Worm (Caenorhabditis elegans): ENCODE results near the gene mms-19.
A peak's percentile ranks its signal among the peaks of the same experiment; 100 is the strongest.

mms-19 gene

DNA sequence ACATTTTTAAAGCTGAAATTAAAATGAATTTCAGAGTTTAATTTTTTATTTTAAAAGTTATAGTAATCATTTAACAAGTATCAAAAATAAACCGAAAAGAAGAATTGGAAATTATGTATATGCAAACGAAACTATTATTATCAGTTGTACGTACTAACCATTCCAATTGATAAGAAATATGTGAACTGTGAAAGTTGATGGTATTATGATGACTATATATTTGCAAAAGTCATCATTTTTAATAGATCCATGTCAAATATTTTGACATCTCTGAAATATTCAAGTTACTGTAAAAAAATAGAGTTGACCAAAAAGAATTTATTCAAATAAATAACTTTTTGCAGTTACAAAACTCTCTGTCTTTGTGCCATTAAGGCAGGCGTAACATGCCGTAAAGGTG lies 33.9 kb downstream of the mms-19 start, which contains the start of gene ugt-48:
Gene ugt-48, minus strand, starts transcription at position 12 of the 400 bp plus-strand sequence.
- TF ChIP-seq nhr-237 (tag; optimal IDR thresholded peaks at IDR 0.05) (no peak), mls-2 (tag; optimal IDR thresholded peaks at IDR 0.05) (no peak), ztf-11 (tag; optimal IDR thresholded peaks at IDR 0.05) (no peak), snpc-4 (tag; optimal IDR thresholded peaks at IDR 0.05) (no peak), ceh-83 (GFP tag; optimal IDR thresholded peaks at IDR 0.05) (no peak), unc-39 (tag; optimal IDR thresholded peaks at IDR 0.05) (no peak), ham-2 (GFP tag; optimal IDR thresholded peaks at IDR 0.05) (no peak), M03D4.4 (tag; optimal IDR thresholded peaks at IDR 0.05) (no peak), ceh-43 (GFP tag; optimal IDR thresholded peaks at IDR 0.05) (no peak), nhr-12 (tag; optimal IDR thresholded peaks at IDR 0.05) (no peak), sptf-1 (tag; optimal IDR thresholded peaks at IDR 0.05) (no peak), drap-1 (GFP tag; optimal IDR thresholded peaks at IDR 0.05) (no peak), nhr-2 (tag; optimal IDR thresholded peaks at IDR 0.05) (no peak), unc-120 (tag; optimal IDR thresholded peaks at IDR 0.05; ENCODE audit: poor library complexity, severe bottlenecking) (no peak), lin-32 (GFP tag; optimal IDR thresholded peaks at IDR 0.05) (no peak)

DNA sequence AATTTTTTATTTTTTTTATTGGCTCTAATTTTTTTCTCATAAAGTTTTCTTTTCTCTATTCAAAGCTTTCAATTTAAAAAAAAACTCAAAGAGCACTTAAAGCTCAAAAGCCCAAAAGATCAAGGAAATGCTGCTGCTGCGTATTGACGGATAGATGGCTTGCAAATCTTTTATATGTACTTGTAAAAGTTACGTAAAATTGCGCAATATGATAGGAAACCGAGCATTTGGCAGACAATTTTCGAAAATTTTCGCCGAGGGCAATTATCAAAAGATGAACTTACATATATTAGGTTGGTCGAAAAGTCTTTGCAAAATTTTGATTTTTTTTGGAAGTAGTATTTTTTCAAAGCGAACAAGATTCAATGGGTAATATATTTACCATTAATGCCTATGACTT lies 34.3 kb downstream of the mms-19 start:
- no peak for TF ChIP-seq unc-39 (tag; optimal IDR thresholded peaks at IDR 0.05)
- peak; percentile 75 for TF ChIP-seq zip-8 (tag; optimal IDR thresholded peaks at IDR 0.05)

DNA sequence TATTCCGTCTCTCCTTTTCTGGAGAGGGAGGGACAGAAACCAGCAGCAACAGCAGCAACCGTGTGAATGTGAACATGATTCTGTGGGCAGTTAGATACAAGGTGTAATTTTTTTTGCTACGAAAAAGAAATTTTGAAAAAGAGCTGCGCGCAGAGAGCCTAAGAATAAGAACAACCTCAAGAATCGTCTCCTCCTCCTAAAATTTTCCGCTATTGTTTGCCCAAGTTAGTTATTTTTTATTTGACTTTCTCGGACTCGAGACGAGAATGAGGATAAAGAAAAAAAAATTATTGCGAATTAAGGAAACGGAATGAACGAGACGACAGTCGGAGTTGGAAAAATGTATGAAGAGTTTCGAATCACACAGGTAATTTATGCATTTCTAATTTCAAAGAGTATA lies 44.4 kb downstream of the mms-19 start, which contains the start of gene glb-5:
Gene glb-5, plus strand, starts transcription at position 301 of the 400 bp plus-strand sequence.
- no peak for TF ChIP-seq nhr-76 (tag; optimal IDR thresholded peaks at IDR 0.05)
- no peak for TF ChIP-seq bed-3 (GFP tag; optimal IDR thresholded peaks at IDR 0.05)
- no peak for TF ChIP-seq ces-1 (GFP tag; optimal IDR thresholded peaks at IDR 0.05)
- no peak for TF ChIP-seq mab-5 (tag; optimal IDR thresholded peaks at IDR 0.05)
- no peak for TF ChIP-seq unc-120 (tag; optimal IDR thresholded peaks at IDR 0.05; ENCODE audit: poor library complexity, severe bottlenecking)
- TF ChIP-seq nhr-28 (tag; optimal IDR thresholded peaks at IDR 0.05): no peak
- no peak for TF ChIP-seq lsy-2 (tag; optimal IDR thresholded peaks at IDR 0.05)
- no peak for TF ChIP-seq nhr-237 (tag; optimal IDR thresholded peaks at IDR 0.05)
- TF ChIP-seq snpc-4 (tag; optimal IDR thresholded peaks at IDR 0.05): no peak

DNA sequence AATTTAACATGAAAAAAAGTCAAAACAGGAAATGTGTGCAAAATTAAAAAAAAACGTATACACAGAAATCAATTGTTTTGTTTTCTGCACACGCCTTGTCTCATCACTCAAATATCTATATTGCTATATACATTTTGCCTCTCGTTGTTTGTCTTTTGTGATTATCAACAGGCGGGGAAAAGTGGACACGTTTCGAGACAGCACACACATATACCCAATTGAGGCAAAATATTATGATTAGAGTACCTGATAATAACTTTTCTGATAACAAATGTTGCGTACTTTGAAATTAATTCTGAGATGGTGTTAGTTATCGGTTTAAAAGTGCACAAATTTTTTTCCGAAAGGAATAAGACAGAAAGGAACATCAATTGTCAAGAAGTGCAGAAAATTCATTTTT lies 45.7 kb downstream of the mms-19 start:
- no peak for TF ChIP-seq hlh-1 (tag; optimal IDR thresholded peaks at IDR 0.05)
- no peak for TF ChIP-seq ceh-43 (GFP tag; optimal IDR thresholded peaks at IDR 0.05)
- no peak for TF ChIP-seq elt-3 (tag; optimal IDR thresholded peaks at IDR 0.05)
- no peak for TF ChIP-seq tbx-8 (GFP tag; optimal IDR thresholded peaks at IDR 0.05)
- no peak for TF ChIP-seq lsy-2 (tag; optimal IDR thresholded peaks at IDR 0.05)
- TF ChIP-seq unc-39 (tag; optimal IDR thresholded peaks at IDR 0.05): no peak
- no peak for TF ChIP-seq ceh-39 (tag; optimal IDR thresholded peaks at IDR 0.05)
- TF ChIP-seq cnd-1 (tag; optimal IDR thresholded peaks at IDR 0.05): no peak
- no peak for TF ChIP-seq lin-32 (GFP tag; optimal IDR thresholded peaks at IDR 0.05)
- TF ChIP-seq nhr-237 (tag; optimal IDR thresholded peaks at IDR 0.05): no peak
- TF ChIP-seq ztf-11 (tag; optimal IDR thresholded peaks at IDR 0.05): no peak
- TF ChIP-seq unc-62 (GFP tag; optimal IDR thresholded peaks at IDR 0.05): no peak
- no peak for TF ChIP-seq flh-1 (GFP tag; optimal IDR thresholded peaks at IDR 0.05)
- no peak for TF ChIP-seq ham-2 (GFP tag; optimal IDR thresholded peaks at IDR 0.05)

DNA sequence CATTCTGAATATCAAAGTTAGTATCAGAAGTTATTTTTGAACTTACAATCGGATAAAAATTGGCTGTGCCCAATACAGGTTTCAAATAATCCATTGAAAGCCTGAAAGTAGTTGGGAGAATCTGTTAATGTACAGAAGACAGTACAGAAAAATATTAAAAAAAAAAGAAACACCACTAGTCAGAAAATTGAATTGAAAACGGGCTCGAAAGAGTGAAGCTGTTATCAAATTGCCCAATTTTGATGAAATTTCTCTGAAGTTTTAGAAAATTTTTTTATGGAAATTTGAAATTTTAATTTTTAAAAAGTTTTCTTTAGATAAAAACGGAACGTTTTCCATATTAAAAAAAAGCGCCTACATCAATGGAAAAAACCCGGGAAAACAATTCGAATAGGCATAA lies 53.0 kb downstream of the mms-19 start, which contains the start of gene C18C4.7:
Gene C18C4.7, minus strand, starts transcription at position 101 of the 400 bp plus-strand sequence.
- no peak for TF ChIP-seq elt-1 (tag; optimal IDR thresholded peaks at IDR 0.05; ENCODE audit: borderline replicate concordance, insufficient read depth)
- TF ChIP-seq mab-5 (tag; optimal IDR thresholded peaks at IDR 0.05): no peak
- no peak for TF ChIP-seq drap-1 (GFP tag; optimal IDR thresholded peaks at IDR 0.05)
- no peak for TF ChIP-seq nhr-2 (tag; optimal IDR thresholded peaks at IDR 0.05)
- no peak for TF ChIP-seq lin-13 (tag; optimal IDR thresholded peaks at IDR 0.05)
- TF ChIP-seq sem-2 (GFP tag; optimal IDR thresholded peaks at IDR 0.05): no peak
- TF ChIP-seq tbx-8 (GFP tag; optimal IDR thresholded peaks at IDR 0.05): no peak
- no peak for TF ChIP-seq snpc-4 (tag; optimal IDR thresholded peaks at IDR 0.05)
- TF ChIP-seq ceh-83 (GFP tag; optimal IDR thresholded peaks at IDR 0.05): no peak
- no peak for TF ChIP-seq sptf-1 (tag; optimal IDR thresholded peaks at IDR 0.05)
- no peak for TF ChIP-seq unc-62 (GFP tag; optimal IDR thresholded peaks at IDR 0.05)
- no peak for TF ChIP-seq nhr-237 (tag; optimal IDR thresholded peaks at IDR 0.05)
- TF ChIP-seq ceh-43 (GFP tag; optimal IDR thresholded peaks at IDR 0.05): no peak
- TF ChIP-seq blmp-1 (tag; optimal IDR thresholded peaks at IDR 0.05): no peak
- no peak for TF ChIP-seq ham-2 (GFP tag; optimal IDR thresholded peaks at IDR 0.05)
- no peak for TF ChIP-seq lsy-2 (tag; optimal IDR thresholded peaks at IDR 0.05)
- TF ChIP-seq nhr-12 (tag; optimal IDR thresholded peaks at IDR 0.05): no peak
- no peak for TF ChIP-seq mls-2 (tag; optimal IDR thresholded peaks at IDR 0.05)
- TF ChIP-seq elt-3 (tag; optimal IDR thresholded peaks at IDR 0.05): no peak
